Fruit fly (Drosophila melanogaster): ENCODE data around the gene CG1835.

Gene CG1835

DNA sequence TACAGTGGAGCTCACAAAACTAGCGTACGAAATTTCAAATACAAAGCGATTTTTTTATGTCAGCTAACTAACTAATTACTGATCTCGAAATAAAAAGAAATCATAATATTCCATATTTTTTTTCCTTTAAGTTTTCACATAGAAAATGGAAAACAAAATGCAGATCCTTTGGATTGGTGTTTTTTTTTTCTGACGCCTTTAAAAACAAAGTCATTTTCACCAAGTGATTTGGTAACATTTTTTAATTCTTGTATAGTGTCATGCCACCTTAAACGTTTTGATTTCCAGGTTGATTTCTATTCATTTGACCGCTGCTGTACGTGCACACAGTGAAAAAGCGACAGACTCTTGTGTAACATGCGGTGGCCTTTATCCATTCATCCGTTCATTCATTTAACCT is 30.6 kb upstream of the CG1835 start (continued):
- TF ChIP-seq row (GFP tag; IDR thresholded peaks at IDR 0.05): peak; percentile 67
- peak; percentile 37 for TF ChIP-seq E2f2 (GFP tag; IDR thresholded peaks at IDR 0.05)
- TF ChIP-seq pros (GFP tag; optimal IDR thresholded peaks at IDR 0.05): no peak
- peak in 1 of 2 experiments; percentile 30 for TF ChIP-seq bsh (GFP tag; optimal IDR thresholded peaks at IDR 0.05)
- peak; percentile 82 for TF ChIP-seq CG2678 (tag; optimal IDR thresholded peaks at IDR 0.05)
- TF ChIP-seq jigr1 (GFP tag; IDR thresholded peaks at IDR 0.05): no peak
- no peak for TF ChIP-seq CHES-1-like (GFP tag; optimal IDR thresholded peaks at IDR 0.05)
- TF ChIP-seq HHEX (GFP tag; optimal IDR thresholded peaks at IDR 0.05): peak; percentile 53
- TF ChIP-seq CG4617 (GFP tag; optimal IDR thresholded peaks at IDR 0.05; ENCODE audit: borderline replicate concordance): no peak
- TF ChIP-seq fd102C (GFP tag; optimal IDR thresholded peaks at IDR 0.05): no peak
- TF ChIP-seq sd (tag; optimal IDR thresholded peaks at IDR 0.05): no peak
- TF ChIP-seq CG8290 (GFP tag; optimal IDR thresholded peaks at IDR 0.05): no peak
- no peak for TF ChIP-seq CG8290 (tag; optimal IDR thresholded peaks at IDR 0.05)
- no peak for TF ChIP-seq CG16779 (GFP tag; IDR thresholded peaks at IDR 0.05)
- TF ChIP-seq Elba2 (GFP tag; optimal IDR thresholded peaks at IDR 0.05): no peak
- peak; percentile 9 for TF ChIP-seq CG6654 (GFP tag; optimal IDR thresholded peaks at IDR 0.05)
- no peak for TF ChIP-seq ac (GFP tag; optimal IDR thresholded peaks at IDR 0.05)
- TF ChIP-seq trh (GFP tag; optimal IDR thresholded peaks at IDR 0.05): no peak
- TF ChIP-seq CG34224 (GFP tag; IDR thresholded peaks at IDR 0.05; ENCODE audit: partially characterized antibody): no peak
- TF ChIP-seq CG3407 (GFP tag; optimal IDR thresholded peaks at IDR 0.05): no peak
- no peak for TF ChIP-seq Vsx1 (GFP tag; optimal IDR thresholded peaks at IDR 0.05)
- peak; percentile 55 for TF ChIP-seq CG13296 (GFP tag; optimal IDR thresholded peaks at IDR 0.05)
- TF ChIP-seq Dad (GFP tag; optimal IDR thresholded peaks at IDR 0.05): no peak
- no peak for TF ChIP-seq CG12155 (GFP tag; optimal IDR thresholded peaks at IDR 0.05)
- TF ChIP-seq CG12659 (GFP tag; optimal IDR thresholded peaks at IDR 0.05): peak; percentile 40
- no peak for TF ChIP-seq CG17829 (tag; optimal IDR thresholded peaks at IDR 0.05)
- TF ChIP-seq CG13894 (tag; optimal IDR thresholded peaks at IDR 0.05): no peak
- TF ChIP-seq hth (optimal IDR thresholded peaks at IDR 0.05): no peak
- TF ChIP-seq nerfin-2 (GFP tag; IDR thresholded peaks at IDR 0.05; ENCODE audit: partially characterized antibody): no peak
- no peak for TF ChIP-seq Tbp (GFP tag; optimal IDR thresholded peaks at IDR 0.05)
- TF ChIP-seq CG1602 (GFP tag; optimal IDR thresholded peaks at IDR 0.05): peak; percentile 30
- TF ChIP-seq Antp (GFP tag; optimal IDR thresholded peaks at IDR 0.05): peak; percentile 29
- TF ChIP-seq CG10654 (GFP tag; optimal IDR thresholded peaks at IDR 0.05): no peak
- no peak for TF ChIP-seq CG7745 (tag; optimal IDR thresholded peaks at IDR 0.05)
- 0 out of 3 replicates have a peak, but pooled peaks have one; percentile 33 for TF ChIP-seq zfh1 (GFP tag; IDR thresholded peaks at IDR 0.05)
- TF ChIP-seq CG3995 (GFP tag; optimal IDR thresholded peaks at IDR 0.05): no peak
- no peak for TF ChIP-seq CG31365 (tag; optimal IDR thresholded peaks at IDR 0.05)
- TF ChIP-seq oc (tag; optimal IDR thresholded peaks at IDR 0.05): no peak
- peak; percentile 76 for TF ChIP-seq phol (tag; optimal IDR thresholded peaks at IDR 0.05)
- no peak for TF ChIP-seq rib (GFP tag; IDR thresholded peaks at IDR 0.05)
- no peak for TF ChIP-seq Dfd (GFP tag; optimal IDR thresholded peaks at IDR 0.05)
- TF ChIP-seq en (GFP tag; optimal IDR thresholded peaks at IDR 0.05): peak; percentile 17
- no peak for TF ChIP-seq Mrtf (GFP tag; IDR thresholded peaks at IDR 0.05)
- TF ChIP-seq CG17328 (GFP tag; IDR thresholded peaks at IDR 0.05): no peak
- peak; percentile 0 for TF ChIP-seq CG16863 (GFP tag; optimal IDR thresholded peaks at IDR 0.05)
- no peak for TF ChIP-seq amos (GFP tag; IDR thresholded peaks at IDR 0.05; ENCODE audit: partially characterized antibody)
- TF ChIP-seq bcd (GFP tag; optimal IDR thresholded peaks at IDR 0.05): peak; percentile 57
- no peak for TF ChIP-seq CG9797 (GFP tag; optimal IDR thresholded peaks at IDR 0.05)
- no peak for TF ChIP-seq CG33557 (GFP tag; optimal IDR thresholded peaks at IDR 0.05)
- no peak for TF ChIP-seq C15 (GFP tag; IDR thresholded peaks at IDR 0.05)
- TF ChIP-seq unc-4 (GFP tag; IDR thresholded peaks at IDR 0.05; ENCODE audit: partially characterized antibody): no peak
- peak; percentile 9 for TF ChIP-seq grau (tag; optimal IDR thresholded peaks at IDR 0.05)
